Worm (Caenorhabditis elegans) whole organism, midembryonic: ENCODE results near the gene C17H12.3.

ENCODE experiments used
- T22C8.4 ChIP-seq: fragments of 200-800 bp; sonication (Bioruptor generic); IDR thresholded peaks from 2 replicates; pipeline ENCODE4 v1.3.6; 2022; ENCODE audit warnings: missing genetic modification characterization, missing compliant biosample characterization
- cog-1 ChIP-seq: sonication (generic microtip); optimal IDR thresholded peaks from 2 replicates; lab custom pipeline; 2016; ENCODE audit warnings: missing genetic modification characterization, missing compliant biosample characterization
- flt-1 ChIP-seq: fragments of 200-800 bp; sonication (Bioruptor generic); IDR thresholded peaks from 2 replicates; pipeline ENCODE4 v1.3.6; 2022; ENCODE audit warnings: missing genetic modification characterization, missing compliant biosample characterization
- klf-2 ChIP-seq: fragments of 200-800 bp; sonication (Bioruptor generic); conservative IDR thresholded peaks from 2 replicates; pipeline ENCODE4 v1.3.6; 2022; ENCODE audit warnings: missing genetic modification reagents, missing genetic modification characterization, missing compliant biosample characterization
- med-1 ChIP-seq: sonication (generic microtip); optimal IDR thresholded peaks from 2 replicates; lab custom pipeline; 2017; ENCODE audit warnings: missing genetic modification characterization, mild to moderate bottlenecking, missing compliant biosample characterization, antibody characterized with exemption, missing genetic modification reagents; ENCODE audit not compliant: insufficient read depth
- ref-1 ChIP-seq: fragments of 200-800 bp; sonication (Bioruptor generic); conservative IDR thresholded peaks from 2 replicates; pipeline ENCODE4 v1.3.6; 2022; ENCODE audit warnings: missing genetic modification reagents, missing genetic modification characterization, missing compliant biosample characterization
- tab-1 ChIP-seq: fragments of 200-800 bp; sonication (Bioruptor generic); IDR thresholded peaks from 2 replicates; pipeline ENCODE4 v1.3.6; 2022; ENCODE audit warnings: missing genetic modification characterization, missing compliant biosample characterization
- ztf-23 ChIP-seq: fragments of 200-800 bp; sonication (Bioruptor generic); IDR thresholded peaks from 2 replicates; pipeline ENCODE4 v1.3.6; 2022; ENCODE audit warnings: missing genetic modification reagents, missing genetic modification characterization, missing compliant biosample characterization
- ztf-29 ChIP-seq: fragments of 200-800 bp; sonication (Bioruptor generic); IDR thresholded peaks from 2 replicates; pipeline ENCODE4 v1.3.6; 2022; ENCODE audit warnings: missing genetic modification reagents, missing genetic modification characterization, missing compliant biosample characterization

ce11 chrIV:6767240-6767639, 28.2 kb downstream of the C17H12.3 start:
- no peak for TF ChIP-seq ztf-23 (GFP tag; lab: Robert Waterston, UW)
- TF ChIP-seq ref-1 (GFP tag; lab: Robert Waterston, UW), result no peak
- no peak for TF ChIP-seq T22C8.4 (GFP tag; lab: Robert Waterston, UW)
- TF ChIP-seq tab-1 (GFP tag; lab: Robert Waterston, UW), result no peak
- no peak for TF ChIP-seq flt-1 (GFP tag; lab: Robert Waterston, UW)
- no peak for TF ChIP-seq klf-2
- TF ChIP-seq med-1 (GFP tag; lab: Kevin White, UChicago), result no peak
- no peak for TF ChIP-seq cog-1 (tag; lab: Kevin White, UChicago)
- TF ChIP-seq ztf-29 (GFP tag; lab: Robert Waterston, UW), result no peak
